Fruit fly (Drosophila melanogaster) whole organism, embryonic: ENCODE data around the gene wapl.

Experiments used
- Asciz ChIP-seq: fragments of 200-800 bp; sonication (Bioruptor generic); optimal IDR thresholded peaks from 2 replicates; lab custom pipeline; 2017; ENCODE audit warnings: missing biosample characterization, mild to moderate bottlenecking, missing genetic modification characterization, missing genetic modification reagents
- Atf-2 ChIP-seq: fragments of 200-800 bp; sonication (Bioruptor generic); optimal IDR thresholded peaks from 2 replicates; lab custom pipeline; 2016; ENCODE audit warnings: missing biosample characterization, missing genetic modification characterization
- BtbVII ChIP-seq: fragments of 200-800 bp; sonication (Bioruptor generic); optimal IDR thresholded peaks from 3 replicates; lab custom pipeline; 2017; ENCODE audit warnings: missing biosample characterization, mild to moderate bottlenecking, missing genetic modification characterization
- C15 ChIP-seq: fragments of 200-800 bp; sonication (Bioruptor generic); IDR thresholded peaks from 3 replicates; pipeline ENCODE4 v1.3.6; 2022; ENCODE audit warnings: missing biosample characterization, missing genetic modification characterization
- CG10431 ChIP-seq: fragments of 200-800 bp; sonication (Bioruptor generic); optimal IDR thresholded peaks from 3 replicates; lab custom pipeline; 2018; ENCODE audit warnings: missing biosample characterization, mild to moderate bottlenecking, missing genetic modification characterization
- CG10565 ChIP-seq: fragments of 200-800 bp; sonication (Bioruptor generic); optimal IDR thresholded peaks from 3 replicates; lab custom pipeline; 2016; ENCODE audit warnings: missing biosample characterization, mild to moderate bottlenecking, missing genetic modification characterization
- CG10959 ChIP-seq: fragments of 200-800 bp; sonication (Bioruptor generic); IDR thresholded peaks from 2 replicates; pipeline ENCODE4 v1.3.6; 2022; ENCODE audit warnings: missing biosample characterization, missing genetic modification characterization
- CG12659 ChIP-seq: fragments of 200-800 bp; sonication (Bioruptor generic); optimal IDR thresholded peaks from 3 replicates; lab custom pipeline; 2017; ENCODE audit warnings: mild to moderate bottlenecking, missing biosample characterization, missing genetic modification reagents, missing genetic modification characterization
- CG14441 ChIP-seq: fragments of 200-800 bp; sonication (Bioruptor generic); IDR thresholded peaks from 2 replicates; pipeline ENCODE4 v1.3.6; 2022; ENCODE audit warnings: missing biosample characterization, missing genetic modification characterization
- CG14860 ChIP-seq: fragments of 200-800 bp; sonication (Bioruptor generic); IDR thresholded peaks from 3 replicates; pipeline ENCODE4 v1.3.6; 2022; ENCODE audit warnings: missing biosample characterization, missing genetic modification characterization; ENCODE audit not compliant: partially characterized antibody
- CG15269 ChIP-seq: fragments of 200-800 bp; sonication (Bioruptor generic); optimal IDR thresholded peaks from 2 replicates; lab custom pipeline; 2018; ENCODE audit warnings: missing biosample characterization, mild to moderate bottlenecking, missing genetic modification characterization, moderate library complexity
- CG15601 ChIP-seq: fragments of 200-800 bp; sonication (Bioruptor generic); optimal IDR thresholded peaks from 3 replicates; lab custom pipeline; 2019; ENCODE audit warnings: missing biosample characterization, mild to moderate bottlenecking, missing genetic modification characterization, moderate library complexity
- CG1602 ChIP-seq: fragments of 200-800 bp; sonication (Bioruptor generic); optimal IDR thresholded peaks from 3 replicates; lab custom pipeline; 2016; ENCODE audit warnings: missing biosample characterization, missing genetic modification characterization
- CG16779 ChIP-seq: fragments of 200-800 bp; sonication (Bioruptor generic); IDR thresholded peaks from 2 replicates; pipeline ENCODE4 v1.3.6; 2022; ENCODE audit warnings: missing biosample characterization, missing genetic modification characterization
- CG18262 ChIP-seq: fragments of 200-800 bp; optimal IDR thresholded peaks from 3 replicates; lab custom pipeline; 2019; ENCODE audit warnings: missing biosample characterization, mild to moderate bottlenecking, missing genetic modification characterization, moderate library complexity
- CG1832 ChIP-seq: fragments of 200-800 bp; sonication (Bioruptor generic); optimal IDR thresholded peaks from 2 replicates; lab custom pipeline; 2017; ENCODE audit warnings: missing biosample characterization, mild to moderate bottlenecking, missing genetic modification characterization, inconsistent platforms
- CG30020 ChIP-seq: fragments of 200-800 bp; optimal IDR thresholded peaks from 2 replicates; lab custom pipeline; 2019; ENCODE audit warnings: missing biosample characterization, mild to moderate bottlenecking, missing genetic modification characterization, moderate library complexity
- CG32767 ChIP-seq: fragments of 200-800 bp; sonication (Bioruptor generic); IDR thresholded peaks from 2 replicates; pipeline ENCODE4 v1.3.6; 2022; ENCODE audit warnings: missing biosample characterization, missing genetic modification characterization
- CG34422 ChIP-seq: fragments of 200-800 bp; sonication (Bioruptor generic); IDR thresholded peaks from 3 replicates; pipeline ENCODE4 v1.3.6; 2022; ENCODE audit warnings: missing biosample characterization, missing genetic modification characterization
- CG4404 ChIP-seq: fragments of 200-800 bp; sonication (Bioruptor generic); IDR thresholded peaks from 2 replicates; pipeline ENCODE4 v1.3.6; 2022; ENCODE audit warnings: missing biosample characterization, missing genetic modification characterization
- CG8924 ChIP-seq: fragments of 200-800 bp; optimal IDR thresholded peaks from 3 replicates; lab custom pipeline; 2019; ENCODE audit warnings: missing biosample characterization, mild to moderate bottlenecking, missing genetic modification characterization, moderate library complexity
- CrebB ChIP-seq: fragments of 200-800 bp; sonication (Bioruptor generic); optimal IDR thresholded peaks from 3 replicates; lab custom pipeline; 2018; ENCODE audit warnings: missing biosample characterization, mild to moderate bottlenecking, missing genetic modification characterization
- E2f2 ChIP-seq: fragments of 200-800 bp; sonication (Bioruptor generic); IDR thresholded peaks from 2 replicates; pipeline ENCODE4 v1.3.6; 2022; ENCODE audit warnings: missing biosample characterization, missing genetic modification characterization
- Mes4 ChIP-seq: fragments of 200-800 bp; sonication (Bioruptor generic); optimal IDR thresholded peaks from 2 replicates; lab custom pipeline; 2016; ENCODE audit warnings: missing biosample characterization, missing genetic modification characterization
- Oli ChIP-seq: fragments of 200-800 bp; sonication (Bioruptor generic); optimal IDR thresholded peaks from 2 replicates; lab custom pipeline; 2018; ENCODE audit warnings: missing biosample characterization, mild to moderate bottlenecking, missing genetic modification characterization, moderate library complexity
- Poxn ChIP-seq: fragments of 200-800 bp; sonication (Bioruptor generic); IDR thresholded peaks from 2 replicates; pipeline ENCODE4 v1.3.6; 2022; ENCODE audit warnings: missing biosample characterization, missing genetic modification characterization
- Rx ChIP-seq: fragments of 200-800 bp; sonication (Bioruptor generic); IDR thresholded peaks from 2 replicates; pipeline ENCODE4 v1.3.6; 2022; ENCODE audit warnings: missing biosample characterization, missing genetic modification characterization
- Xrp1 ChIP-seq: fragments of 200-800 bp; sonication (Bioruptor generic); IDR thresholded peaks from 2 replicates; pipeline ENCODE4 v1.3.6; 2022; ENCODE audit warnings: missing biosample characterization, missing genetic modification characterization
- abd-A ChIP-seq: fragments of 200-800 bp; sonication (Bioruptor generic); optimal IDR thresholded peaks from 3 replicates; lab custom pipeline; 2019; ENCODE audit warnings: missing biosample characterization, mild to moderate bottlenecking, missing genetic modification characterization, moderate library complexity
- bcd ChIP-seq: fragments of 200-800 bp; sonication (Bioruptor generic); optimal IDR thresholded peaks from 2 replicates; lab custom pipeline; 2017; ENCODE audit warnings: missing biosample characterization, mild to moderate bottlenecking, missing genetic modification characterization
- btn ChIP-seq: fragments of 200-800 bp; sonication (Bioruptor generic); optimal IDR thresholded peaks from 2 replicates; lab custom pipeline; 2016; ENCODE audit warnings: missing biosample characterization, missing genetic modification characterization
- cg ChIP-seq: fragments of 200-800 bp; sonication (Bioruptor generic); optimal IDR thresholded peaks from 3 replicates; lab custom pipeline; 2019; ENCODE audit warnings: missing biosample characterization, mild to moderate bottlenecking, missing genetic modification characterization, moderate library complexity
- dati ChIP-seq: fragments of 200-800 bp; sonication (Bioruptor generic); IDR thresholded peaks from 2 replicates; pipeline ENCODE4 v1.3.6; 2022; ENCODE audit warnings: missing biosample characterization, missing genetic modification characterization
- ems ChIP-seq: fragments of 200-800 bp; sonication (Bioruptor generic); optimal IDR thresholded peaks from 3 replicates; lab custom pipeline; 2016; ENCODE audit warnings: missing biosample characterization, missing genetic modification characterization
- eve ChIP-seq, 2 experiments: fragments of >200 bp; optimal IDR thresholded peaks; 2 replicates each; lab custom pipeline; 2017; ENCODE audit warnings: missing biosample characterization in 2 of 2, missing genetic modification characterization in 2 of 2
- ewg ChIP-seq: fragments of 200-800 bp; sonication (Bioruptor generic); optimal IDR thresholded peaks from 3 replicates; lab custom pipeline; 2017; ENCODE audit warnings: mild to moderate bottlenecking, missing biosample characterization, missing genetic modification reagents, missing genetic modification characterization
- gem ChIP-seq: fragments of 200-800 bp; sonication (Bioruptor generic); optimal IDR thresholded peaks from 2 replicates; lab custom pipeline; 2019; ENCODE audit warnings: missing biosample characterization, mild to moderate bottlenecking, missing genetic modification characterization, moderate library complexity
- lmd ChIP-seq: fragments of 200-800 bp; sonication (Bioruptor generic); IDR thresholded peaks from 2 replicates; pipeline ENCODE4 v1.3.6; 2022; ENCODE audit warnings: missing biosample characterization, missing genetic modification characterization
- nom ChIP-seq: fragments of 200-800 bp; sonication (Bioruptor generic); optimal IDR thresholded peaks from 2 replicates; lab custom pipeline; 2017; ENCODE audit warnings: missing biosample characterization, missing genetic modification characterization, mild to moderate bottlenecking, moderate library complexity, missing genetic modification reagents
- onecut ChIP-seq: fragments of 200-800 bp; sonication (Bioruptor generic); IDR thresholded peaks from 2 replicates; pipeline ENCODE4 v1.3.6; 2022; ENCODE audit warnings: missing biosample characterization, missing genetic modification characterization
- phol ChIP-seq: fragments of 200-800 bp; sonication (Bioruptor generic); optimal IDR thresholded peaks from 3 replicates; lab custom pipeline; 2018; ENCODE audit warnings: missing biosample characterization, mild to moderate bottlenecking, missing genetic modification characterization, moderate library complexity
- ranshi ChIP-seq: fragments of 200-800 bp; sonication (Bioruptor generic); IDR thresholded peaks from 2 replicates; pipeline ENCODE4 v1.3.6; 2022; ENCODE audit warnings: missing biosample characterization, missing genetic modification characterization
- scrt ChIP-seq: fragments of 200-800 bp; sonication (Bioruptor generic); optimal IDR thresholded peaks from 2 replicates; lab custom pipeline; 2018; ENCODE audit warnings: missing biosample characterization, mild to moderate bottlenecking, missing genetic modification characterization, moderate library complexity
- sens ChIP-seq: fragments of 200-800 bp; sonication (Bioruptor generic); peaks from one replicate; lab custom pipeline; 2016; ENCODE audit warnings: missing biosample characterization, missing genetic modification characterization
- slbo ChIP-seq: fragments of 200-800 bp; sonication (Bioruptor generic); IDR thresholded peaks from 2 replicates; pipeline ENCODE4 v1.3.6; 2022; ENCODE audit warnings: missing biosample characterization, missing genetic modification characterization
- sna ChIP-seq: fragments of 200-800 bp; sonication (Bioruptor generic); IDR thresholded peaks from 2 replicates; pipeline ENCODE4 v1.3.6; 2022; ENCODE audit warnings: missing biosample characterization, missing genetic modification characterization; ENCODE audit not compliant: partially characterized antibody
- toy ChIP-seq: fragments of 200-800 bp; sonication (Bioruptor generic); IDR thresholded peaks from 2 replicates; pipeline ENCODE4 v1.3.6; 2022; ENCODE audit warnings: missing biosample characterization, missing genetic modification characterization
- unpg ChIP-seq: fragments of 200-800 bp; sonication (Bioruptor generic); optimal IDR thresholded peaks from 3 replicates; lab custom pipeline; 2018; ENCODE audit warnings: missing biosample characterization, mild to moderate bottlenecking, missing genetic modification characterization, moderate library complexity
- z ChIP-seq: fragments of 200-800 bp; sonication (Bioruptor generic); IDR thresholded peaks from 3 replicates; pipeline ENCODE4 v1.3.6; 2022; ENCODE audit warnings: missing biosample characterization, missing genetic modification characterization
- zen ChIP-seq: fragments of 200-800 bp; sonication (Bioruptor generic); optimal IDR thresholded peaks from 3 replicates; lab custom pipeline; 2018; ENCODE audit warnings: missing biosample characterization, mild to moderate bottlenecking, missing genetic modification characterization, moderate library complexity

The wapl gene

dm6 chrX:2146574-2146973, 12.2 kb downstream of the wapl start (continued):
- TF ChIP-seq CG32767 (no peak), phol (tag; lab: Kevin White, UChicago) (no peak), CG15269 (tag; lab: Kevin White, UChicago) (no peak), CG8924 (tag; lab: Kevin White, UChicago) (no peak), lmd (GFP tag; lab: Robert Waterston, UW) (no peak; the same call in 1 of the 2 replicates), ems (GFP tag; lab: Kevin White, UChicago) (no peak), dati (GFP tag; lab: Robert Waterston, UW) (no peak), Rx (GFP tag; lab: Robert Waterston, UW) (0 out of 2 replicates have a peak, but pooled peaks have one; percentile 21), onecut (GFP tag; lab: Robert Waterston, UW) (no peak), scrt (GFP tag; lab: Kevin White, UChicago) (no peak), Atf-2 (GFP tag; lab: Kevin White, UChicago) (no peak), sna (GFP tag; lab: Robert Waterston, UW) (no peak), Oli (peak; percentile 26), Mes4 (no peak), CG30020 (tag; lab: Kevin White, UChicago) (no peak), nom (GFP tag; lab: Kevin White, UChicago) (no peak), unpg (GFP tag; lab: Kevin White, UChicago) (peak; percentile 35), E2f2 (GFP tag; lab: Robert Waterston, UW) (no peak), abd-A (tag; lab: Kevin White, UChicago) (no peak), CG18262 (tag; lab: Kevin White, UChicago) (no peak), Poxn (GFP tag; lab: Robert Waterston, UW) (no peak), CG16779 (GFP tag; lab: Robert Waterston, UW) (no peak), sens (GFP tag; lab: Kevin White, UChicago) (peak; percentile 39), z (GFP tag; lab: Robert Waterston, UW) (no peak), toy (no peak), eve (GFP tag; optimal IDR thresholded peaks at IDR 0.05; lab: Kevin White, UChicago) (no peak), CG14860 (GFP tag; lab: Robert Waterston, UW) (no peak), BtbVII (no peak), CG14441 (no peak), CG10431 (GFP tag; lab: Kevin White, UChicago) (no peak), ewg (no peak), C15 (GFP tag; lab: Robert Waterston, UW) (no peak), btn (GFP tag; lab: Kevin White, UChicago) (no peak), CG1832 (GFP tag; lab: Kevin White, UChicago) (no peak), CG10565 (GFP tag; lab: Kevin White, UChicago) (no peak), CG4404 (GFP tag; lab: Robert Waterston, UW) (0 out of 2 replicates have a peak, but pooled peaks have one; percentile 6), cg (GFP tag; lab: Kevin White, UChicago) (no peak), CG10959 (no peak), CG1602 (no peak), gem (peak; percentile 20), CG34422 (0 out of 3 replicates have a peak, but pooled peaks have one; percentile 12), CrebB (tag; lab: Kevin White, UChicago) (no peak), Xrp1 (GFP tag; lab: Robert Waterston, UW) (peak; percentile 24; the same call in 1 of the 2 replicates), slbo (GFP tag; lab: Robert Waterston, UW) (0 out of 2 replicates have a peak, but pooled peaks have one; percentile 15), ranshi (GFP tag; lab: Robert Waterston, UW) (peak; percentile 22; the same call in 1 of the 2 replicates), CG12659 (GFP tag; lab: Kevin White, UChicago) (no peak), CG15601 (tag; lab: Kevin White, UChicago) (no peak), bcd (no peak), Asciz (no peak), zen (tag; lab: Kevin White, UChicago) (no peak)
